Worm (Caenorhabditis elegans): Measurements from ENCODE around the gene oat-1.

Gene oat-1

DNA sequence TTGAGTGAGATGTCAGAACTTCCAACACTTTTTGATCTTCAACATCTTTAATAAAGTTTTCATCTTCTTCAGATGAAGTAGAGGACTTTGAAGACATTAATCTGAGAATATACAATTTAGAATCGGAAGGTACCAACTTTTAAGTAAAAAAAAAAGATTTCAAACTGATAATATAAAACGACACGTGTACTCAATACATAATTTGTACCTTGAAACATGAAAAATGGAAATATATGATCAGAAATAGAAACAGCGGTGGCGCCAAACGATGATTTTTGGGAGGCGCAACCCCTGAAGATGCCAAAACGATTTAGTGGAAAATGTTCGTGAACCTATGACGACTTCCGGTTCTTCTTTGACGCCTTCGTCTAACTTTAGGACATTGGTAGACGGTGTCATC lies at the start of gene oat-1:
oat-1 (minus strand) TSS at position 101 of the 400 bp plus-strand sequence.
- TF ChIP-seq snpc-4 (tag; optimal IDR thresholded peaks at IDR 0.05): no peak
- no peak for TF ChIP-seq sem-4 (tag; optimal IDR thresholded peaks at IDR 0.05)
- no peak for TF ChIP-seq skn-1 (tag; optimal IDR thresholded peaks at IDR 0.05)
- TF ChIP-seq nhr-129 (tag; optimal IDR thresholded peaks at IDR 0.05): no peak
- TF ChIP-seq crh-2 (tag; optimal IDR thresholded peaks at IDR 0.05): no peak
- no peak for TF ChIP-seq elt-3 (tag; optimal IDR thresholded peaks at IDR 0.05)
- TF ChIP-seq F13H6.1 (tag; optimal IDR thresholded peaks at IDR 0.05): no peak
- TF ChIP-seq nhr-6 (tag; optimal IDR thresholded peaks at IDR 0.05): no peak
- TF ChIP-seq alr-1 (tag; optimal IDR thresholded peaks at IDR 0.05): no peak
- TF ChIP-seq ZK546.5 (tag; optimal IDR thresholded peaks at IDR 0.05): no peak
- no peak for TF ChIP-seq nhr-21 (tag; optimal IDR thresholded peaks at IDR 0.05)
- no peak for TF ChIP-seq C34F6.9 (tag; optimal IDR thresholded peaks at IDR 0.05)
- no peak for TF ChIP-seq sma-3 (GFP tag; optimal IDR thresholded peaks at IDR 0.05)
- TF ChIP-seq mab-5 (tag; optimal IDR thresholded peaks at IDR 0.05): no peak

DNA sequence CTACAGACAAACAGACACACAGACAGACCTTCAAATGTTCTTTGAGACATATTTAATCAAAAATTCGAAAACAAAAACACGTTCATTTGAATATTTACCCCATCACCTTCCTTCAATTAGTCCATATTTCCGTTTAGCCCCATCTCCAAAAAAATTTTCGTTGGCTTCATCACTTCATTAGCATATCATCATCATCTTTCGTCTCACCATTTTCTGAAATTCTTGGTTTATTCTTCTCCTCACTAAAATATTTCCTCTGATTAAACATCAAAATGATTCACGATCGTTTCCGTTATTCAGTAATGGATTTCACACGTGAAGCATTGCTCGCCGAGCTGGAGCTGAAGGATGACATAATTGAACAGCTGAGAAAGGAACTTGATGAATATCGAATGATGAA lies 48.2 kb upstream of the oat-1 start, which contains the start of gene pkg-2:
pkg-2 (plus strand) TSS at position 301 of the 400 bp plus-strand sequence.
- TF ChIP-seq elt-3 (tag; optimal IDR thresholded peaks at IDR 0.05) (no peak), ztf-4 (tag; optimal IDR thresholded peaks at IDR 0.05) (no peak), nhr-10 (tag; optimal IDR thresholded peaks at IDR 0.05) (no peak), F13H6.1 (tag; optimal IDR thresholded peaks at IDR 0.05) (no peak), lin-11 (tag; optimal IDR thresholded peaks at IDR 0.05) (no peak), nhr-11 (tag; optimal IDR thresholded peaks at IDR 0.05) (no peak), unc-39 (tag; optimal IDR thresholded peaks at IDR 0.05) (no peak), ztf-11 (tag; optimal IDR thresholded peaks at IDR 0.05) (no peak), gmeb-1 (tag; optimal IDR thresholded peaks at IDR 0.05) (no peak), elt-1 (tag; optimal IDR thresholded peaks at IDR 0.05) (no peak), lin-39 (tag; optimal IDR thresholded peaks at IDR 0.05) (no peak), nhr-6 (tag; optimal IDR thresholded peaks at IDR 0.05) (no peak), C34F6.9 (tag; optimal IDR thresholded peaks at IDR 0.05) (no peak), snpc-4 (tag; optimal IDR thresholded peaks at IDR 0.05) (no peak)

DNA sequence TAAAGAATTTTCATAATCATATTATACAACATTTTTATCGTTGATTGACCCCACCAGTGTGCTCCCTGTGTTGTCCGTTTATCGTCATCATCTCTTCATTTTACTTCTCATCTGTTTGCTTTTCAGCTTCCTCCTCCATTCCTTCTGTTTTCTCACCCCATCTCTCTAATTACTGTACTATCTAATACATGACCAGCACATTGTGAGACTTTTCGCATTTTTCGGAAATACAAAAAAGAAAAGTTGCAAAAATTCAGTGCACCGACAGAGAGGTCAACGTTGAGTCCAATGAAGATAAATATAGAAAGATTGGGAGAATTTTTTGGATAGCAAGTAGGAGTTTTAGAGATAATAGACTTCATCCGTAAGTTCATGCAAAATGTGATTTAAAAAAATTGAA lies 47.6 kb upstream of the oat-1 start:
- TF ChIP-seq ama-1 (optimal IDR thresholded peaks at IDR 0.05): no peak

DNA sequence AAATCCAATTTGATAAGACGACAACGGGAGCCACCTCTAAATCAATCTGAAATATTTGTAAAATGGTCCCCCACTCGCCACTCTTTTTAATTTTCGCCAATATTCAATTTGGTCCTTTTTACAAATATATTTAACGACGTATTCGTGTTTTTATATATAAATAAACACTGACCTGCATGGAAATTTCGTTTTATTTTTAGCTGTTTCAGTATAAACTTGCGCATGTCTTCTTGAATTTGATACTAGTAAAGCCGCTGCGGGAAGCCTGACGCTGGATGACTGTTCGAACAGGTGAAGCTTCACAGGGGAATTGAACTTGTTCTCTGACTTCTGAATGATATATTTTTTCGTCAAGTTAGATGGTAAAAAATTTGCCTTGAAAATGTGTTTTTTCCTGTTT lies 42.2 kb upstream of the oat-1 start:
- no peak for TF ChIP-seq gmeb-1 (tag; optimal IDR thresholded peaks at IDR 0.05)
- TF ChIP-seq sma-9 (GFP tag; optimal IDR thresholded peaks at IDR 0.05): no peak
- no peak for TF ChIP-seq sma-9 (tag; optimal IDR thresholded peaks at IDR 0.05)
- TF ChIP-seq lin-39 (tag; optimal IDR thresholded peaks at IDR 0.05): no peak
- no peak for TF ChIP-seq lin-11 (tag; optimal IDR thresholded peaks at IDR 0.05)
- TF ChIP-seq nhr-6 (tag; optimal IDR thresholded peaks at IDR 0.05): no peak
- TF ChIP-seq ceh-16 (tag; optimal IDR thresholded peaks at IDR 0.05): no peak
- TF ChIP-seq fos-1 (tag; optimal IDR thresholded peaks at IDR 0.05): no peak
- no peak for TF ChIP-seq ztf-4 (tag; optimal IDR thresholded peaks at IDR 0.05)
- no peak for TF ChIP-seq lin-13 (GFP tag; optimal IDR thresholded peaks at IDR 0.05)
- no peak for TF ChIP-seq skn-1 (tag; optimal IDR thresholded peaks at IDR 0.05)
- no peak for TF ChIP-seq nhr-77 (tag; optimal IDR thresholded peaks at IDR 0.05)
- TF ChIP-seq sem-4 (tag; optimal IDR thresholded peaks at IDR 0.05): no peak
- no peak for TF ChIP-seq elt-3 (tag; optimal IDR thresholded peaks at IDR 0.05)
- TF ChIP-seq C34F6.9 (tag; optimal IDR thresholded peaks at IDR 0.05): no peak
- TF ChIP-seq blmp-1 (tag; optimal IDR thresholded peaks at IDR 0.05; ENCODE audit: insufficient read depth): no peak

DNA sequence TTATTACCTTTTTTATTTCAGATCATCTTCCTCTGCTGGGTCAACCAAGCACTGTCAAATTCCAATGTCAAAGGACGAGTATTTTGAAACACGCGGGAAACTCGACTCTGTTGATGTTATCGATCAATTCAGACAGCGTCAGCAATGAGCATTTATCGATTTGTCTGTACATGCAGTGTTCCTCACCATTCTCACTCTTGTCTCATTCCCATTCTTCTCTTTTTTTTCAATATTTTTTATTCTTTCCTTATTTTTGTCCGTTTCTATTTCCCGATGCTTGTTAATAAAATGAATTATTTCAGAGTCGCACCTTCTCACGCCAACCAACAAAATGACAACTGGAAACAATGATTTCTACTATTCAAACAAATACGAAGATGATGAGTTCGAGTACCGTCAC lies 41.2 kb upstream of the oat-1 start, which contains the start of gene cks-1:
cks-1 (plus strand) TSS at position 301 of the 400 bp plus-strand sequence.
- TF ChIP-seq nhr-237 (tag; optimal IDR thresholded peaks at IDR 0.05): no peak
- no peak for TF ChIP-seq sem-4 (tag; optimal IDR thresholded peaks at IDR 0.05)
- no peak for TF ChIP-seq lsy-2 (tag; optimal IDR thresholded peaks at IDR 0.05)
- TF ChIP-seq elt-3 (tag; optimal IDR thresholded peaks at IDR 0.05): no peak
- no peak for TF ChIP-seq sma-3 (GFP tag; optimal IDR thresholded peaks at IDR 0.05)
- no peak for TF ChIP-seq nhr-77 (tag; optimal IDR thresholded peaks at IDR 0.05)
- no peak for TF ChIP-seq sma-9 (GFP tag; optimal IDR thresholded peaks at IDR 0.05)
- no peak for TF ChIP-seq sma-9 (tag; optimal IDR thresholded peaks at IDR 0.05)
- TF ChIP-seq ceh-16 (tag; optimal IDR thresholded peaks at IDR 0.05): no peak
- no peak for TF ChIP-seq ZK546.5 (tag; optimal IDR thresholded peaks at IDR 0.05)
- no peak for TF ChIP-seq aly-2 (tag; optimal IDR thresholded peaks at IDR 0.05)
- no peak for TF ChIP-seq elt-1 (tag; optimal IDR thresholded peaks at IDR 0.05)
- TF ChIP-seq unc-55 (GFP tag; optimal IDR thresholded peaks at IDR 0.05): no peak
- no peak for TF ChIP-seq mab-5 (tag; optimal IDR thresholded peaks at IDR 0.05)
- no peak for TF ChIP-seq nhr-6 (tag; optimal IDR thresholded peaks at IDR 0.05)
- TF ChIP-seq ztf-4 (tag; optimal IDR thresholded peaks at IDR 0.05): no peak
- TF ChIP-seq crh-2 (tag; optimal IDR thresholded peaks at IDR 0.05): no peak
- no peak for TF ChIP-seq nhr-21 (tag; optimal IDR thresholded peaks at IDR 0.05)
- no peak for TF ChIP-seq ceh-82 (tag; optimal IDR thresholded peaks at IDR 0.05)
- TF ChIP-seq mdl-1 (tag; optimal IDR thresholded peaks at IDR 0.05): no peak
